Fruit fly (Drosophila melanogaster): ENCODE results near the gene CG33920.

- TF ChIP-seq psq (optimal IDR thresholded peaks at IDR 0.05) (no peak), usp (GFP tag; optimal IDR thresholded peaks at IDR 0.05) (no peak), pan (optimal IDR thresholded peaks at IDR 0.05) (no peak), Dll (optimal IDR thresholded peaks at IDR 0.05) (no peak), CG8478 (optimal IDR thresholded peaks at IDR 0.05) (no peak), EcR (GFP tag; optimal IDR thresholded peaks at IDR 0.05) (no peak)
These were observed 25.2 kb downstream of the CG33920 start for dm6 chr3R:31019662-31020061.
